Worm (Caenorhabditis elegans) whole organism, L4 larva: ENCODE measurements around the gene algn-5.

Experiments
- F26F4.8 ChIP-seq: fragments of 200-800 bp; sonication (Bioruptor generic); conservative IDR thresholded peaks from 2 replicates; pipeline ENCODE4 v1.3.6; 2022; ENCODE audit warnings: missing genetic modification characterization, missing compliant biosample characterization
- R02D3.7 ChIP-seq: fragments of 150-350 bp; sonication (generic microtip); optimal IDR thresholded peaks from 3 replicates; lab custom pipeline; 2014; ENCODE audit warnings: missing biosample characterization, missing genetic modification characterization
- T20F7.1 ChIP-seq: fragments of 200-800 bp; sonication (Bioruptor generic); optimal IDR thresholded peaks from 2 replicates; lab custom pipeline; 2018; ENCODE audit warnings: mild to moderate bottlenecking, missing genetic modification characterization, missing compliant biosample characterization
- ZK546.5 ChIP-seq, 2 experiments: sonication (generic microtip); optimal IDR thresholded peaks; 2 replicates each; lab custom pipeline; 2017; ENCODE audit warnings: missing biosample characterization in 2 of 2, missing genetic modification characterization in 2 of 2
- aha-1 ChIP-seq: fragments of 150-350 bp; peaks from one replicate; lab custom pipeline; 2014; ENCODE audit warnings: missing biosample characterization, missing genetic modification characterization
- ama-1 ChIP-seq: fragments of 150-350 bp; optimal IDR thresholded peaks from 2 replicates; lab custom pipeline; 2014; ENCODE audit warnings: inconsistent platforms, mixed read lengths
- ceh-20 ChIP-seq: fragments of 200-800 bp; sonication (Bioruptor generic); IDR thresholded peaks from 2 replicates; pipeline ENCODE4 v1.3.6; 2022; ENCODE audit warnings: missing genetic modification reagents, missing genetic modification characterization, missing compliant biosample characterization
- ceh-44 ChIP-seq: fragments of 200-800 bp; sonication (Bioruptor generic); IDR thresholded peaks from 2 replicates; pipeline ENCODE4 v1.3.6; 2022; ENCODE audit warnings: missing genetic modification reagents, missing genetic modification characterization, missing compliant biosample characterization
- dmd-9 ChIP-seq: fragments of 200-800 bp; sonication (Bioruptor generic); IDR thresholded peaks from 2 replicates; pipeline ENCODE4 v1.3.6; 2022; ENCODE audit warnings: missing genetic modification reagents, missing genetic modification characterization, missing compliant biosample characterization
- hif-1 ChIP-seq, 2 experiments: sonication (generic microtip); optimal IDR thresholded peaks; 2 replicates each; lab custom pipeline; 2016 to 2017; ENCODE audit warnings: missing compliant biosample characterization in 2 of 2, missing genetic modification characterization in 2 of 2, missing genetic modification reagents in 2 of 2, missing genotype in 2 of 2, mild to moderate bottlenecking in 1 of 2
- lin-38 ChIP-seq: fragments of 200-800 bp; sonication (Bioruptor generic); IDR thresholded peaks from 2 replicates; pipeline ENCODE4 v1.3.6; 2022; ENCODE audit warnings: missing genetic modification reagents, missing genetic modification characterization, missing compliant biosample characterization
- lsy-2 ChIP-seq, 2 experiments: fragments of 150-350 bp in 1 of 2; sonication (generic microtip) in 1 of 2; optimal IDR thresholded peaks; 2 replicates each; lab custom pipeline; 2014 to 2017; ENCODE audit warnings: missing biosample characterization in 2 of 2, missing genetic modification characterization in 2 of 2
- nhr-11 ChIP-seq: fragments of 150-350 bp; optimal IDR thresholded peaks from 2 replicates; lab custom pipeline; 2014; ENCODE audit warnings: missing biosample characterization, missing genetic modification characterization
- nhr-41 ChIP-seq: fragments of 200-800 bp; sonication (Bioruptor generic); IDR thresholded peaks from 2 replicates; pipeline ENCODE4 v1.3.6; 2022; ENCODE audit warnings: missing genetic modification reagents, missing genetic modification characterization, missing compliant biosample characterization
- snpc-1.2 ChIP-seq: fragments of 200-800 bp; sonication (Bioruptor generic); IDR thresholded peaks from 2 replicates; pipeline ENCODE4 v1.3.6; 2022; ENCODE audit warnings: missing genetic modification reagents, missing genetic modification characterization, missing compliant biosample characterization
- tag-97 ChIP-seq: fragments of 200-800 bp; sonication (Bioruptor generic); IDR thresholded peaks from 2 replicates; pipeline ENCODE4 v1.3.6; 2022; ENCODE audit warnings: missing genetic modification characterization, missing compliant biosample characterization
- tra-1 ChIP-seq: fragments of 200-800 bp; sonication (Bioruptor generic); IDR thresholded peaks from 2 replicates; pipeline ENCODE4 v1.3.6; 2022; ENCODE audit warnings: missing genetic modification reagents, missing genetic modification characterization, missing compliant biosample characterization
- unc-62 ChIP-seq, 3 experiments: fragments of 150-350 bp in 1 of 3; sonication (generic microtip); optimal IDR thresholded peaks in 2 of 3; peaks in 1 of 3; 1 replicate in 1 of 3; 2 replicates in 2 of 3; lab custom pipeline; 2014 to 2017; ENCODE audit warnings: missing biosample characterization in 3 of 3, missing genetic modification characterization in 3 of 3, missing genetic modification reagents in 3 of 3, missing genotype in 1 of 3
- vab-7 ChIP-seq: fragments of 200-800 bp; sonication (Bioruptor generic); IDR thresholded peaks from 2 replicates; pipeline ENCODE4 v1.3.6; 2022; ENCODE audit warnings: missing genetic modification reagents, missing genetic modification characterization, missing compliant biosample characterization
- zfp-2 ChIP-seq: sonication (generic microtip); optimal IDR thresholded peaks from 2 replicates; lab custom pipeline; 2016; ENCODE audit warnings: mild to moderate bottlenecking, missing genetic modification characterization, missing compliant biosample characterization
- zip-2 ChIP-seq: fragments of 150-350 bp; optimal IDR thresholded peaks from 2 replicates; lab custom pipeline; 2014; ENCODE audit warnings: missing biosample characterization, missing genetic modification characterization

The algn-5 gene

DNA sequence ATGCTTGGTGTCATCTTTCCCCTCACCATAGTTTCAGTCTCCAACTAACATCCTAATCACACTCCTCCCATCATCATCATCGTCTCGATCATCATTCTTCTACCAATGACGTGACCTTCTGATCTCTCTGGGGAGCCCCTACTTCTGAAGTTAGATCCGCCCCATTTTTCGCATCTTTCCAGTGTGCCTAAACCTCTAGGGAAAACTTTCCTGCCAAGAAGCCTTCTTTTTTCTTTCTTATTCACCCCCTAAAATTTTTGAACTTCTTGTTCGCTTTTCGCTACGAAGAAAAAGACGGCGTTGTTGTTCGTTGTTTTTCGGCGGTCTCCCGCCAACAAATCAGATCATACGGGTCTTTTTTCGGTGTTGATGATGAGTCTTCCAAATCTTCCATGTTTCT lies 22.9 kb downstream of the algn-5 start:
- TF ChIP-seq tra-1 (GFP tag; lab: Robert Waterston, UW) (no peak), aha-1 (tag; lab: Kevin White, UChicago) (peak; percentile 92), lsy-2 (tag; optimal IDR thresholded peaks at IDR 0.05; lab: Kevin White, UChicago) (peak in 1 of 2 experiments; percentile 7), vab-7 (GFP tag; lab: Robert Waterston, UW) (peak; percentile 38; the same call in 1 of the 2 replicates), ceh-20 (GFP tag; lab: Robert Waterston, UW) (0 out of 2 replicates have a peak, but pooled peaks have one; percentile 22), snpc-1.2 (GFP tag; lab: Robert Waterston, UW) (no peak)

DNA sequence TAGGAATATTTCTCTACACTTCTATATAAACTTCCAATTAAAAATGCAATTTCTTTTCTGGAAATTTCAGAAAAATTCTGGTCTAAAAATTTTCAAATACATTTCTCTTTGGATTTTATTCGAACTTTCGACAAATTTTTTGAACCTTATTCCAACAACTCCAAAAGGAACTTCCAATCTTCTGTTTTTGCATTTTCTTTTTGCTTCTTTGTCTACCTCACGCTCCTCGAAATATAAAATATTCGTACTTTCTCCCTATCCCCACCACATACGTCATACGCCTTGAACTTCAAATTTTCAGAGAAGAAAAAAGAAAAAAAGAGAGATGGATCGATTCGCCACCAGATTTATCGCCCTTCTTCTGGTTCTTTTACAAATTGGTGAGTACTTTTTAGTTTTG lies 24.0 kb downstream of the algn-5 start, which contains the start of gene nlp-9:
TSS of gene nlp-9 (plus strand) at position 301 of the 400 bp plus-strand sequence.
- TF ChIP-seq zfp-2 (no peak), aha-1 (tag; lab: Kevin White, UChicago) (peak; percentile 13)

DNA sequence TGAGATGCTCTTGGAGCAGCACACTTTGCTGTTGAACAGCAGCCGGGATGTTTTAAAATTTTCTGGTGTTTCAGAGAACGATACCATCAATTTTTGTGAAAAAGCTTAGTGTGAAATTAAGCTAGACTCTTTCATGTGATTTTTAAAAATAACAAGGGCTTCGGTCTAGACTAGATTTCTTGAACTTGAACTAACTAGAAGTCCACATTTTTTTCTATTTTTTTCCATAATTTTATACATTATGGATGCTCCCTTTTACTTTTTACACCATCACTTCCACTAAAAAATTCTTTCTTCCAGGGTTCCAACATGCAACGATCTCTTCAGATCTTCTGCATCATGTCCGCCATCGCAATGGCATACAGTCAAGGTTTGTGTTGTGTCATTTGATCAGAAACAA lies 40.7 kb downstream of the algn-5 start, which contains the start of gene nlp-13:
TSS of gene nlp-13 (plus strand) at position 301 of the 400 bp plus-strand sequence.
- TF ChIP-seq ceh-44 (GFP tag; lab: Robert Waterston, UW) (no peak), F26F4.8 (no peak)

DNA sequence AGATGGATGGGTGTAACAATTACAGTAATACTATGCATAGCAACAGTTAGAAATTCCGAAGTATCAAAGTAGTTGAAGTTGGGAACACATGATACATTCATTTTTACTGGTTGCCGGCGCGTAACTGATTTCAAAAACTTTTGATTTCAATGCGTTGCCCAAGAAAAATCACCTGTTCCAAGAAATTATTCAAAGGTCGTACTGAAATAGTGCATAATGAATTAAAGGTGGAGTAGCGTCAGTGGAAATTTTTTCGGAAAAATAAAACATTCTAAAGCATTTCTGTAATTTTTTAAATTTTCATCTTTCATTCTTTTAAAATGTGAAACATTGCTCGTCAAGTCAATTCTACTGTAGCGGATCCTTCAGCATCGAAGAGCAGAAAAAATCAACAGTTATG lies 44.9 kb downstream of the algn-5 start, which contains the start of gene srh-204:
TSS of gene srh-204 (minus strand) at position 101 of the 400 bp plus-strand sequence.
- peak; percentile 86 for TF ChIP-seq aha-1 (tag; lab: Kevin White, UChicago)
- no peak for TF ChIP-seq zip-2 (tag; lab: Kevin White, UChicago)
- TF ChIP-seq, all 104 proteins: peak for 1

DNA sequence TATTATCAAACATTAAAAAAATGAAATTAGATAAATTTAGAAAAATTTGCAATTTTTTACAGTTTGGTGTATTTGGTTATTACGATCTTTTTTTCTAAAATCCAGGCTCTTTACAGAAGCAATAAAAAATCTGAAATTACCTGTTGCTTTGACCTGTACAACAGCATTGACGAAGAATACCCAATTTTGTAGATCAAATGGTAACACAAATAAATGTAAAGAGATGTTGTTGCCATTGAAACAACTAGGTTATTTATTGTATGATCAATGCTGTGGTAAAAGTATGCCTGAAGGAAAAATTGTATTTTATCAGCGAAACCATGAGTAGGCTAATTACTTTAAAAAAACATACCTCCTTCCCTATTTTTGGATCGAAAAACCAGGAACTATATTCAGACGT lies 46.2 kb downstream of the algn-5 start:
- TF ChIP-seq unc-62 (GFP tag; optimal IDR thresholded peaks at IDR 0.05 in 1 of 2; lab: Kevin White, UChicago) (peak in 1 of 2 experiments; percentile 91), unc-62 (tag; optimal IDR thresholded peaks at IDR 0.05; lab: Kevin White, UChicago) (no peak), T20F7.1 (GFP tag; lab: Kevin White, UChicago) (no peak)

DNA sequence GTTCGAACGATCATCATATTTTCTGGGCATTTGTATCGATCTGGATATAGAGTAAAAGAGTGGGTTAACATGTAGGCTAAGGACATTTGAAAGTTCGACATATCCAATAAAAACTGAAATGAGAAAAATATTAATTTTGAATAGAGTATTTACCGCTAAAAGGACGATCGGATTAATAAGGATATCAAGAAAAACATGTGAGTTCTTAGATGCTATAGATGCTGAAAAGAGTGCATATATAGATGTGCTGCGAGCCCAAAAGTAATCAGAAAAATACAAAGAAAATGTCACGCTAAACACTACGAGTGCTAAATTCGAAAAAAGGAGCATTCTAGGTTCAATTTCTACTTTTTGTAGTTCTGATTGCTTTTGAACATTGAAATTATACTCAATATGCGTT lies 47.1 kb downstream of the algn-5 start, which contains the start of gene srt-12:
TSS of gene srt-12 (minus strand) at position 101 of the 400 bp plus-strand sequence.
- TF ChIP-seq ceh-20 (GFP tag; lab: Robert Waterston, UW) (no peak), ama-1 (lab: Kevin White, UChicago) (no peak), dmd-9 (GFP tag; lab: Robert Waterston, UW) (no peak), lin-38 (GFP tag; lab: Robert Waterston, UW) (no peak), tag-97 (GFP tag; lab: Robert Waterston, UW) (no peak), nhr-11 (tag; lab: Kevin White, UChicago) (no peak), hif-1 (tag; optimal IDR thresholded peaks at IDR 0.05; lab: Kevin White, UChicago) (no peak), nhr-41 (GFP tag; lab: Robert Waterston, UW) (no peak), R02D3.7 (tag; lab: Kevin White, UChicago) (no peak), ZK546.5 (tag; optimal IDR thresholded peaks at IDR 0.05; lab: Kevin White, UChicago) (no peak)

DNA sequence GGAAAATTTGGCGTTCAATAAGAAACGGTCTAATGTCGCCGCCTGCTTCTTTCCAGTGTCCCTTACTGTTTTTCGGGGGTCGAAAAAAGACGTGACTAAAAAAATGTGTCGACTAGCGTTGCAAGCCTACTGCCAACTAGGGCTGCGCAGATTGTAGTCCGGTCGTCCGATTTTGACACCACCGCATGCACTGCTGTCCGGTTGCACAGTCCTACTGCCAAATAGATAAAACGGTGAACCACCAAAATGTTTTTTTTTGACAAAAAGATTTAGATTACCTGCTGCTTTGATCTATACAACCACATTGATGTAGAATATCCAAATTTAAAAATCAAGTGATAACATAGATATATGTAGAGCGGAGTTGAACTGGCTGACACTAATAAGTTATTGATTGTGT lies 53.0 kb downstream of the algn-5 start:
- TF ChIP-seq vab-7 (GFP tag; lab: Robert Waterston, UW) = no peak
- no peak for TF ChIP-seq T20F7.1 (GFP tag; lab: Kevin White, UChicago)
